Worm (Caenorhabditis elegans) whole organism, L4/young adult: Measurements from ENCODE around the gene emre-1.

Experiments
- W03F9.2 ChIP-seq: fragments of 150-350 bp; optimal IDR thresholded peaks from 2 replicates; lab custom pipeline; 2014; ENCODE audit warnings: missing biosample characterization, missing genetic modification characterization
- dao-5 ChIP-seq: sonication (generic microtip); optimal IDR thresholded peaks from 2 replicates; lab custom pipeline; 2016; ENCODE audit warnings: missing genotype, missing genetic modification characterization, moderate library complexity, missing compliant biosample characterization
- him-1 ChIP-seq: sonication (generic microtip); optimal IDR thresholded peaks from 2 replicates; lab custom pipeline; 2016; ENCODE audit warnings: missing genotype, missing genetic modification reagents, missing genetic modification characterization, missing compliant biosample characterization

ce11 chrX:15006847-15007358, 27.4 kb downstream of the emre-1 start, which contains the start of gene ergi-2:
- TF ChIP-seq dao-5 (tag; lab: Kevin White, UChicago) = no peak
- TF ChIP-seq him-1 (tag; lab: Kevin White, UChicago) = no peak
- no peak for TF ChIP-seq W03F9.2 (tag; lab: Kevin White, UChicago)
